Worm (Caenorhabditis elegans) whole organism, L2 larva: ENCODE measurements around the gene F48E3.9.

Experiments
- F13H6.1 ChIP-seq: sonication (generic microtip); optimal IDR thresholded peaks from 2 replicates; lab custom pipeline; 2016; ENCODE audit warnings: missing genetic modification characterization, missing compliant biosample characterization
- ama-1 ChIP-seq: fragments of 150-350 bp; optimal IDR thresholded peaks from 2 replicates; lab custom pipeline; 2018; ENCODE audit warnings: inconsistent platforms
- ceh-82 ChIP-seq: fragments of 150-350 bp; optimal IDR thresholded peaks from 2 replicates; lab custom pipeline; 2014; ENCODE audit warnings: missing biosample characterization, missing genetic modification characterization
- lin-39 ChIP-seq: fragments of 150-350 bp; optimal IDR thresholded peaks from 2 replicates; lab custom pipeline; 2014; ENCODE audit warnings: missing biosample characterization, missing genetic modification reagents, missing genetic modification characterization
- nhr-11 ChIP-seq: fragments of 150-350 bp; optimal IDR thresholded peaks from 2 replicates; lab custom pipeline; 2014; ENCODE audit warnings: missing biosample characterization, missing genetic modification characterization
- nhr-25 ChIP-seq: fragments of 150-350 bp; sonication (generic microtip); optimal IDR thresholded peaks from 3 replicates; lab custom pipeline; 2014; ENCODE audit warnings: missing biosample characterization, missing genetic modification characterization
- nhr-77 ChIP-seq: fragments of 150-350 bp; optimal IDR thresholded peaks from 2 replicates; lab custom pipeline; 2014; ENCODE audit warnings: missing biosample characterization, missing genetic modification characterization
- skn-1 ChIP-seq: sonication (generic microtip); optimal IDR thresholded peaks from 2 replicates; lab custom pipeline; 2017; ENCODE audit warnings: missing biosample characterization, missing genetic modification characterization
- unc-62 ChIP-seq: fragments of 150-350 bp; optimal IDR thresholded peaks from 2 replicates; lab custom pipeline; 2014; ENCODE audit warnings: missing biosample characterization, missing genetic modification reagents, missing genetic modification characterization

- TF ChIP-seq ceh-82 (no peak), skn-1 (no peak), ama-1 (lab: Kevin White, UChicago) (no peak), nhr-11 (no peak), nhr-25 (no peak), lin-39 (tag; lab: Kevin White, UChicago) (no peak), F13H6.1 (no peak), unc-62 (GFP tag; lab: Kevin White, UChicago) (no peak), nhr-77 (tag; lab: Kevin White, UChicago) (no peak)
Observed at ce11 chrX:7431165-7431564, 49.7 kb upstream of the F48E3.9 start, which contains the start of gene clc-2.
